Worm (Caenorhabditis elegans) whole organism, L3 larva: ENCODE data around the gene pmp-1.

Experiments
- R02D3.7 ChIP-seq: fragments of 150-350 bp; optimal IDR thresholded peaks from 2 replicates; lab custom pipeline; 2014; ENCODE audit warnings: missing biosample characterization, missing genetic modification characterization
- aly-2 ChIP-seq: fragments of 150-350 bp; optimal IDR thresholded peaks from 2 replicates; lab custom pipeline; 2014; ENCODE audit warnings: missing biosample characterization, missing genetic modification characterization
- ama-1 ChIP-seq: fragments of 150-350 bp; optimal IDR thresholded peaks from 2 replicates; lab custom pipeline; 2018
- ceh-16 ChIP-seq: sonication (generic microtip); optimal IDR thresholded peaks from 2 replicates; lab custom pipeline; 2017; ENCODE audit warnings: missing biosample characterization, missing genetic modification characterization
- ceh-28 ChIP-seq: fragments of 150-350 bp; optimal IDR thresholded peaks from 2 replicates; lab custom pipeline; 2014; ENCODE audit warnings: missing biosample characterization, missing genetic modification reagents, missing genetic modification characterization
- ceh-82 ChIP-seq: fragments of 150-350 bp; optimal IDR thresholded peaks from 2 replicates; lab custom pipeline; 2014; ENCODE audit warnings: missing biosample characterization, missing genetic modification characterization
- ceh-9 ChIP-seq: sonication (generic microtip); optimal IDR thresholded peaks from 2 replicates; lab custom pipeline; 2018; ENCODE audit warnings: missing biosample characterization, missing genetic modification characterization
- daf-12 ChIP-seq: fragments of 150-350 bp; optimal IDR thresholded peaks from 2 replicates; lab custom pipeline; 2014; ENCODE audit warnings: missing biosample characterization, missing genetic modification reagents, missing genetic modification characterization
- egl-27 ChIP-seq: sonication (generic microtip); optimal IDR thresholded peaks from 4 replicates; lab custom pipeline; 2017; ENCODE audit warnings: missing biosample characterization, missing genetic modification reagents, missing genetic modification characterization
- egl-5 ChIP-seq: fragments of 150-350 bp; optimal IDR thresholded peaks from 2 replicates; lab custom pipeline; 2017; ENCODE audit warnings: missing biosample characterization, missing genetic modification reagents, missing genetic modification characterization, inconsistent platforms
- elt-1 ChIP-seq: fragments of 150-350 bp; optimal IDR thresholded peaks from 2 replicates; lab custom pipeline; 2014; ENCODE audit warnings: missing biosample characterization, missing genetic modification characterization
- elt-2 ChIP-seq: sonication (generic microtip); optimal IDR thresholded peaks from 2 replicates; lab custom pipeline; 2016; ENCODE audit warnings: missing genetic modification reagents, mild to moderate bottlenecking, missing genetic modification characterization, missing compliant biosample characterization
- elt-3 ChIP-seq, 3 experiments: fragments of 150-350 bp in 1 of 3; sonication (generic microtip) in 2 of 3; optimal IDR thresholded peaks; 2 replicates in 2 of 3; 4 replicates in 1 of 3; lab custom pipeline; 2014 to 2017; ENCODE audit warnings: missing biosample characterization in 3 of 3, missing genetic modification characterization in 3 of 3
- eor-1 ChIP-seq, 2 experiments: fragments of 150-350 bp; optimal IDR thresholded peaks; 2 replicates each; lab custom pipeline; 2014 to 2018; ENCODE audit warnings: missing biosample characterization in 2 of 2, missing genetic modification characterization in 2 of 2
- fkh-10 ChIP-seq: sonication (generic microtip); optimal IDR thresholded peaks from 2 replicates; lab custom pipeline; 2017; ENCODE audit warnings: missing biosample characterization, missing genetic modification reagents, missing genetic modification characterization
- fkh-2 ChIP-seq: fragments of 150-350 bp; optimal IDR thresholded peaks from 2 replicates; lab custom pipeline; 2014; ENCODE audit warnings: missing biosample characterization, missing genetic modification reagents, missing genetic modification characterization
- hmg-11 ChIP-seq: sonication (generic microtip); optimal IDR thresholded peaks from 2 replicates; lab custom pipeline; 2016; ENCODE audit warnings: missing genetic modification characterization, missing compliant biosample characterization
- lin-15B ChIP-seq: fragments of 150-350 bp; optimal IDR thresholded peaks from 2 replicates; lab custom pipeline; 2014; ENCODE audit warnings: missing biosample characterization, missing genetic modification characterization
- lin-39 ChIP-seq: fragments of 150-350 bp; optimal IDR thresholded peaks from 2 replicates; lab custom pipeline; 2018; ENCODE audit warnings: missing biosample characterization, missing genetic modification reagents, missing genetic modification characterization
- lsy-12 ChIP-seq: sonication (generic microtip); optimal IDR thresholded peaks from 2 replicates; lab custom pipeline; 2016; ENCODE audit warnings: mild to moderate bottlenecking, missing genetic modification characterization, missing compliant biosample characterization
- mdl-1 ChIP-seq: fragments of 150-350 bp; optimal IDR thresholded peaks from 2 replicates; lab custom pipeline; 2014; ENCODE audit warnings: missing biosample characterization, missing genetic modification characterization
- mml-1 ChIP-seq: fragments of 150-350 bp; sonication (generic microtip); optimal IDR thresholded peaks from 3 replicates; lab custom pipeline; 2014; ENCODE audit warnings: missing biosample characterization, missing genetic modification characterization
- nfya-1 ChIP-seq: sonication (generic microtip); optimal IDR thresholded peaks from 2 replicates; lab custom pipeline; 2017; ENCODE audit warnings: missing genetic modification characterization, mild to moderate bottlenecking, missing compliant biosample characterization, antibody characterized with exemption, moderate library complexity; ENCODE audit not compliant: insufficient read depth
- nhr-11 ChIP-seq: fragments of 150-350 bp; optimal IDR thresholded peaks from 2 replicates; lab custom pipeline; 2014; ENCODE audit warnings: missing biosample characterization, missing genetic modification characterization
- nhr-12 ChIP-seq: fragments of 150-350 bp; optimal IDR thresholded peaks from 2 replicates; lab custom pipeline; 2014; ENCODE audit warnings: missing biosample characterization, missing genetic modification characterization
- nhr-23 ChIP-seq: fragments of 150-350 bp; optimal IDR thresholded peaks from 2 replicates; lab custom pipeline; 2014; ENCODE audit warnings: missing biosample characterization, missing genetic modification reagents, missing genetic modification characterization
- nhr-237 ChIP-seq: fragments of 150-350 bp; optimal IDR thresholded peaks from 2 replicates; lab custom pipeline; 2014; ENCODE audit warnings: missing biosample characterization, missing genetic modification characterization
- nhr-25 ChIP-seq: sonication (generic microtip); optimal IDR thresholded peaks from 2 replicates; lab custom pipeline; 2017; ENCODE audit warnings: missing biosample characterization, missing genetic modification characterization
- nhr-43 ChIP-seq: sonication (generic microtip); optimal IDR thresholded peaks from 2 replicates; lab custom pipeline; 2016; ENCODE audit warnings: mild to moderate bottlenecking, missing genetic modification characterization, missing compliant biosample characterization; ENCODE audit not compliant: poor library complexity, severe bottlenecking
- nhr-67 ChIP-seq: fragments of 150-350 bp; optimal IDR thresholded peaks from 2 replicates; lab custom pipeline; 2014; ENCODE audit warnings: missing biosample characterization, missing genetic modification characterization
- nhr-76 ChIP-seq: fragments of 150-350 bp; sonication (generic microtip); optimal IDR thresholded peaks from 5 replicates; lab custom pipeline; 2014; ENCODE audit warnings: missing biosample characterization, missing genetic modification characterization
- nhr-77 ChIP-seq: fragments of 150-350 bp; optimal IDR thresholded peaks from 2 replicates; lab custom pipeline; 2014; ENCODE audit warnings: missing biosample characterization, missing genetic modification characterization
- pha-4 ChIP-seq: fragments of 150-350 bp; optimal IDR thresholded peaks from 2 replicates; lab custom pipeline; 2014; ENCODE audit warnings: missing biosample characterization, missing genetic modification reagents, missing genetic modification characterization
- pqm-1 ChIP-seq: fragments of 150-350 bp; optimal IDR thresholded peaks from 2 replicates; lab custom pipeline; 2017; ENCODE audit warnings: missing biosample characterization, missing genetic modification characterization, inconsistent platforms
- sea-2 ChIP-seq: fragments of 150-350 bp; sonication (generic microtip); optimal IDR thresholded peaks from 4 replicates; lab custom pipeline; 2014; ENCODE audit warnings: missing biosample characterization, missing genetic modification reagents, missing genetic modification characterization
- skn-1 ChIP-seq: fragments of 150-350 bp; optimal IDR thresholded peaks from 2 replicates; lab custom pipeline; 2014; ENCODE audit warnings: missing biosample characterization, missing genetic modification characterization
- snpc-4 ChIP-seq: fragments of 150-350 bp; optimal IDR thresholded peaks from 2 replicates; lab custom pipeline; 2014; ENCODE audit warnings: missing biosample characterization, missing genetic modification characterization
- unc-39 ChIP-seq: sonication (generic microtip); optimal IDR thresholded peaks from 4 replicates; lab custom pipeline; 2017; ENCODE audit warnings: missing biosample characterization, missing genetic modification characterization
- unc-62 ChIP-seq: fragments of 150-350 bp; sonication (generic microtip); optimal IDR thresholded peaks from 4 replicates; lab custom pipeline; 2014; ENCODE audit warnings: missing biosample characterization, missing genetic modification reagents, missing genetic modification characterization
- zag-1 ChIP-seq: fragments of 150-350 bp; optimal IDR thresholded peaks from 2 replicates; lab custom pipeline; 2014; ENCODE audit warnings: missing biosample characterization, missing genetic modification characterization
- ztf-11 ChIP-seq: fragments of 150-350 bp; optimal IDR thresholded peaks from 2 replicates; lab custom pipeline; 2014; ENCODE audit warnings: missing biosample characterization, missing genetic modification characterization
- ztf-4 ChIP-seq: fragments of 150-350 bp; optimal IDR thresholded peaks from 2 replicates; lab custom pipeline; 2014; ENCODE audit warnings: missing biosample characterization, missing genetic modification characterization

Gene pmp-1

DNA sequence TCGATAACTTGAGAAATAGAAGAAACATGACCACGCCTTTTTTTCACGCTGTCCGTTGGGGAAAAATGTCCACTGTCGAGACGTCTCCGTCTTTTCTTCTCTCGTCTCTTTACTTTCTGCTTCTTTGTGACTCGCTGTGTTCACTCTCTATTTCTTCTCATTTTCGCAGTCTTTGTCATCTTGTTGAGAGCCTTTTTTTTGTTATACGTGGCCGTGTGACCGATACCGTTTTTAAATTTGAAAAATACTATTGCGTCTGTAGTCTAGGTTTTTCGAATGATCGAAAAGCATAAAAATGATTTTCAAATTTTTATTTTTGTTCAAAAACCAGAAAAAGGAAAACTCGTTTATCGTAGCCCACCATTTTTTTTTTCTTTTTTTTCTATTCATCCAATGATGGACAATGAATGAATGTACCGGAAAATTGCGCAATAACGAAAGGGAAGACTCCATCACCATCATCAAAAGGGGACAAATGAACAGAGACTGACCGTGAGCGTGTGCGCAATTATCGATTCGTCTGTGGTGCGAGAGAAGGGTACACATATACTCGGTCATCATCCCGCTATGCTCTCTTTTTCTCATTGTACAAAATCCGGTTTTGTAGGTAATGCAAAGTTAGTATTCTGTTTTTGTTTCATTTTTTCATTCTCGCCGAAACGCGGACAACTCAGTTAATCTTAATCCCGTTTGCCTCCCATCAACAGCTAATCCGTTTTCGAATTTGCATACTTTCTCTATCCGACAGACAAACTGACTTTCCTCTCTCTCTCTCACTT, 39.1 kb downstream of the pmp-1 start:
- no peak for TF ChIP-seq snpc-4 (tag; lab: Kevin White, UChicago)
- TF ChIP-seq pha-4 (tag; lab: Kevin White, UChicago), result peak; percentile 69
- TF ChIP-seq daf-12 (tag; lab: Kevin White, UChicago), result no peak
- TF ChIP-seq mdl-1 (tag; lab: Kevin White, UChicago), result no peak
- TF ChIP-seq nhr-23, result peak; percentile 41
- TF ChIP-seq nfya-1 (tag; lab: Kevin White, UChicago), result peak; percentile 17
- no peak for TF ChIP-seq nhr-77

- TF ChIP-seq elt-2 (tag; lab: Kevin White, UChicago) (no peak), nhr-11 (tag; lab: Kevin White, UChicago) (no peak), hmg-11 (tag; lab: Kevin White, UChicago) (peak; percentile 27), sea-2 (GFP tag; lab: Kevin White, UChicago) (no peak), nhr-25 (tag; lab: Kevin White, UChicago) (peak; percentile 1), pha-4 (tag; lab: Kevin White, UChicago) (peak; percentile 27), nhr-43 (tag; lab: Kevin White, UChicago) (no peak), nfya-1 (tag; lab: Kevin White, UChicago) (peak; percentile 28), nhr-237 (tag; lab: Kevin White, UChicago) (no peak), lin-39 (tag; lab: Kevin White, UChicago) (peak; percentile 73), ceh-16 (tag; lab: Kevin White, UChicago) (no peak), fkh-10 (no peak), unc-39 (tag; lab: Kevin White, UChicago) (no peak), lin-15B (no peak), nhr-77 (no peak), nhr-12 (tag; lab: Kevin White, UChicago) (no peak), snpc-4 (tag; lab: Kevin White, UChicago) (no peak), daf-12 (tag; lab: Kevin White, UChicago) (no peak), nhr-76 (no peak), skn-1 (no peak), nhr-23 (no peak), pqm-1 (tag; lab: Kevin White, UChicago) (no peak), ceh-9 (tag; lab: Kevin White, UChicago) (no peak), mml-1 (tag; lab: Kevin White, UChicago) (no peak), ama-1 (no peak), mdl-1 (tag; lab: Kevin White, UChicago) (no peak), egl-5 (tag; lab: Kevin White, UChicago) (no peak), lsy-12 (tag; lab: Kevin White, UChicago) (no peak), nhr-67 (no peak), ceh-28 (tag; lab: Kevin White, UChicago) (no peak), unc-62 (GFP tag; lab: Kevin White, UChicago) (peak; percentile 76), zag-1 (tag; lab: Kevin White, UChicago) (no peak), egl-27 (tag; lab: Kevin White, UChicago) (peak; percentile 31), ztf-4 (tag; lab: Kevin White, UChicago) (no peak), fkh-2 (tag; lab: Kevin White, UChicago) (no peak), R02D3.7 (no peak), eor-1 (tag; optimal IDR thresholded peaks at IDR 0.05; lab: Kevin White, UChicago) (no peak), elt-3 (tag; optimal IDR thresholded peaks at IDR 0.05; lab: Kevin White, UChicago) (no peak), ztf-11 (tag; lab: Kevin White, UChicago) (no peak), elt-1 (no peak), aly-2 (tag; lab: Kevin White, UChicago) (no peak), ceh-82 (tag; lab: Kevin White, UChicago) (no peak)
- TF ChIP-seq, all 47 proteins: peak for 7
Measured at ce11 chrII:6843680-6844079, 39.9 kb downstream of the pmp-1 start.
